Worm (Caenorhabditis elegans) whole organism, early embryonic: ENCODE data around the gene dcar-1.
"Not testable (repeated sequence)": the region's sequence is repeated elsewhere in the genome, so short reads cannot be mapped to it uniquely, and the experiment has no call there.

Experiments used
- B0310.2 ChIP-seq: sonication (generic microtip); optimal IDR thresholded peaks from 2 replicates; lab custom pipeline; 2016; ENCODE audit warnings: mild to moderate bottlenecking, missing genetic modification characterization, missing compliant biosample characterization
- F13C5.2 ChIP-seq: sonication (generic microtip); optimal IDR thresholded peaks from 2 replicates; lab custom pipeline; 2017; ENCODE audit warnings: mild to moderate bottlenecking, missing genetic modification characterization, inconsistent platforms, missing compliant biosample characterization
- aly-1 ChIP-seq: sonication (generic microtip); optimal IDR thresholded peaks from 2 replicates; lab custom pipeline; 2016; ENCODE audit warnings: missing genetic modification characterization, missing compliant biosample characterization
- ama-1 ChIP-seq: fragments of 150-350 bp; optimal IDR thresholded peaks from 2 replicates; lab custom pipeline; 2014
- ceh-13 ChIP-seq: fragments of 200-800 bp; sonication (Bioruptor generic); optimal IDR thresholded peaks from 2 replicates; lab custom pipeline; 2018; ENCODE audit warnings: mild to moderate bottlenecking, missing genetic modification characterization, missing compliant biosample characterization
- ceh-36 ChIP-seq: sonication (generic microtip); optimal IDR thresholded peaks from 2 replicates; lab custom pipeline; 2016; ENCODE audit warnings: missing genetic modification characterization, inconsistent platforms, missing compliant biosample characterization
- ets-7 ChIP-seq: sonication (generic microtip); optimal IDR thresholded peaks from 2 replicates; lab custom pipeline; 2016; ENCODE audit warnings: missing genotype, missing genetic modification characterization, missing compliant biosample characterization
- flt-1 ChIP-seq: fragments of 200-800 bp; sonication (Bioruptor generic); IDR thresholded peaks from 2 replicates; pipeline ENCODE4 v1.3.6; 2022; ENCODE audit warnings: missing genetic modification characterization, missing compliant biosample characterization
- hmbx-1 ChIP-seq: sonication (generic microtip); optimal IDR thresholded peaks from 2 replicates; lab custom pipeline; 2016; ENCODE audit warnings: mild to moderate bottlenecking, missing genetic modification characterization, missing compliant biosample characterization
- hmg-4 ChIP-seq: fragments of 200-800 bp; sonication (Bioruptor generic); optimal IDR thresholded peaks from 2 replicates; lab custom pipeline; 2018; ENCODE audit warnings: mild to moderate bottlenecking, missing genetic modification characterization, missing compliant biosample characterization
- hnd-1 ChIP-seq: sonication (generic microtip); optimal IDR thresholded peaks from 2 replicates; lab custom pipeline; 2016; ENCODE audit warnings: missing genetic modification characterization, missing compliant biosample characterization
- pes-1 ChIP-seq: fragments of 200-800 bp; sonication (Bioruptor generic); IDR thresholded peaks from 2 replicates; pipeline ENCODE4 v1.3.6; 2022; ENCODE audit warnings: missing genetic modification reagents, missing genetic modification characterization, missing compliant biosample characterization
- scrt-1 ChIP-seq: fragments of 200-800 bp; sonication (Bioruptor generic); IDR thresholded peaks from 2 replicates; pipeline ENCODE4 v1.3.6; 2022; ENCODE audit warnings: missing genetic modification characterization, missing compliant biosample characterization
- sea-1 ChIP-seq: fragments of 200-800 bp; sonication (Bioruptor generic); conservative IDR thresholded peaks from 2 replicates; pipeline ENCODE4 v1.3.6; 2022; ENCODE audit warnings: missing genetic modification characterization, missing compliant biosample characterization
- tbx-11 ChIP-seq: fragments of 200-800 bp; sonication (Bioruptor generic); IDR thresholded peaks from 2 replicates; pipeline ENCODE4 v1.3.6; 2022; ENCODE audit warnings: missing genetic modification characterization, missing compliant biosample characterization
- tbx-37 ChIP-seq: fragments of 200-800 bp; sonication (Bioruptor generic); conservative IDR thresholded peaks from 2 replicates; pipeline ENCODE4 v1.3.6; 2022; ENCODE audit warnings: missing genetic modification reagents, missing genetic modification characterization, missing compliant biosample characterization
- tra-4 ChIP-seq: sonication (generic microtip); optimal IDR thresholded peaks from 2 replicates; lab custom pipeline; 2017; ENCODE audit warnings: missing genetic modification characterization, missing compliant biosample characterization

dcar-1 gene

ce11 chrV:17910019-17910418 is at the start of gene dcar-1:
Gene dcar-1, plus strand, starts transcription at chrV:17910319.
- TF ChIP-seq scrt-1 (no peak), aly-1 (no peak), pes-1 (GFP tag; lab: Robert Waterston, UW) (no peak), sea-1 (GFP tag; lab: Robert Waterston, UW) (no peak), hmbx-1 (tag; lab: Kevin White, UChicago) (no peak), flt-1 (no peak), tbx-11 (GFP tag; lab: Robert Waterston, UW) (no peak), hnd-1 (tag; lab: Kevin White, UChicago) (no peak)

DNA sequence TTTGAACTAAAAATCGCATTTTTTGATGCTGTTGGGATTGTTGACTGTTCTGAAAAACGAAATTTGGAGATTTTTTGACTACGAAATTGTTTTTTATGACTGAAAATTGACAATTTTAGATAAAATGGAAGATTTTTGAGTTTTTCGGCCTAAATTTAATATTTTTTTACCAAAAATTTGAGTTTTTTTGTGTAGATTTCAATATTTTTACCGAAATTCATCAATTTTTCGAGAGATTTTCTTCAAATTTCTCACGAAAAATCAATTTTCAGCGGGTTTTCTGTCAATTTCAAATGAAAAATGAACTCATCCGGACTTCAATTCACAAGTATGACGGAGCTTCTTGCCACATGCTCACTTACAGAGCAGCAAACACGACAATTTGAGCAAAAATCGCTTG is 44.8 kb upstream of the dcar-1 start, which contains the start of gene Y59A8A.8:
Y59A8A.8 (plus strand) TSS at position 301 of the 400 bp plus-strand sequence.
- TF ChIP-seq F13C5.2; ama-1 (lab: Kevin White, UChicago); ceh-36: not testable (repeated sequence)

DNA sequence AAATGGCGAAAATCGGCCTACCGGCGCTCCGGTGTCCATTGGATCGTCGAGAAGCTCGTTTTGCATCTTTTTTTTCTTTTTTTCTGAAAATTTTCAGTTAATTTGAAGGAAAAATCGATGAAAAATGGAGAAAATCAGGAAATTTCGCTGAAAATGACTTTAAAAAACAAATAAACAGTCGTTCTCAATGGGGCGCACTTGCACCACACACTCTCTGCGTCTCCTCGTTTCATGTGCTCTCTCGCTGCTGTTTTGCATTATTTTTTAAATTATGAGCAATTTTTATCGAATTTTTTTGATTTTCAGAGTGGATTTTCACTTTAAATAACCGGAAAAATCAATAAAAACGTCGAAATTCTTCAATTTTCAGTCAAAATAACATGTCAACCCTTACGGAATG is 39.5 kb upstream of the dcar-1 start, which contains the start of gene csn-1:
csn-1 (minus strand) TSS at position 83 of the 400 bp plus-strand sequence.
- TF ChIP-seq sea-1 (GFP tag; lab: Robert Waterston, UW): no peak

DNA sequence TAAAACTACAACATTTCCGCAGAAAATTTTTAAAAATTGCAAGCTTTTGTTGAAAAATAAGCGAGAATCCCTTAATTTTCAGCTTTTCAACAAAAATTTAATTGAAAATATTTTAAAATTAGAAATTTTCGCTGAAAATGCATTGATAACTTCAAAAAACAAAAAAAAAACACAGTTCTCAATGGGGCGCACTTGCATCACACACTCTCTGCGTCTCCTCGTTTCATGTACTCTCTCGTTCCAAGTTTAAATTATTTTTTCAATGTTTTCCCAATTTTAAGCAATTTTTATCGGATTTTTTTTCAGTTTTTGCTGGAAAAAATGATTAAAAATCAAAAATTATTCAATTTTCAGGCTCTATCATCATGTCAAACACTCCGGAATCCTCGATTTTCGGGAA is 39.1 kb upstream of the dcar-1 start, which contains the start of gene phf-14:
phf-14 (plus strand) TSS at position 345 of the 400 bp plus-strand sequence.
- TF ChIP-seq pes-1 (GFP tag; lab: Robert Waterston, UW) (no peak), tbx-11 (GFP tag; lab: Robert Waterston, UW) (no peak), aly-1 (no peak), ceh-13 (GFP tag; lab: Kevin White, UChicago) (no peak), F13C5.2 (peak; percentile 43)

- TF ChIP-seq ceh-13 (GFP tag; lab: Kevin White, UChicago): no peak
- TF ChIP-seq pes-1 (GFP tag; lab: Robert Waterston, UW): no peak
- no peak for TF ChIP-seq tbx-37
- no peak for TF ChIP-seq flt-1
- TF ChIP-seq F13C5.2: no peak
- TF ChIP-seq tbx-11 (GFP tag; lab: Robert Waterston, UW): no peak
- no peak for TF ChIP-seq tra-4
- no peak for TF ChIP-seq ama-1 (lab: Kevin White, UChicago)
- no peak for TF ChIP-seq ets-7 (tag; lab: Kevin White, UChicago)
- no peak for TF ChIP-seq hmbx-1 (tag; lab: Kevin White, UChicago)
- no peak for TF ChIP-seq ceh-36
- no peak for TF ChIP-seq B0310.2
- TF ChIP-seq sea-1 (GFP tag; lab: Robert Waterston, UW): no peak
- TF ChIP-seq hmg-4 (GFP tag; lab: Kevin White, UChicago): no peak
These were observed 21.2 kb upstream of the dcar-1 start, which contains the start of gene C06H5.6 for ce11 chrV:17888939-17889338. Gene C06H5.6, minus strand, starts transcription at chrV:17888984.

ce11 chrV:17891317-17891716 is 18.8 kb upstream of the dcar-1 start:
- TF ChIP-seq ceh-36 (no peak), tbx-37 (no peak), ama-1 (lab: Kevin White, UChicago) (no peak), hmbx-1 (tag; lab: Kevin White, UChicago) (no peak), ets-7 (tag; lab: Kevin White, UChicago) (no peak)

DNA sequence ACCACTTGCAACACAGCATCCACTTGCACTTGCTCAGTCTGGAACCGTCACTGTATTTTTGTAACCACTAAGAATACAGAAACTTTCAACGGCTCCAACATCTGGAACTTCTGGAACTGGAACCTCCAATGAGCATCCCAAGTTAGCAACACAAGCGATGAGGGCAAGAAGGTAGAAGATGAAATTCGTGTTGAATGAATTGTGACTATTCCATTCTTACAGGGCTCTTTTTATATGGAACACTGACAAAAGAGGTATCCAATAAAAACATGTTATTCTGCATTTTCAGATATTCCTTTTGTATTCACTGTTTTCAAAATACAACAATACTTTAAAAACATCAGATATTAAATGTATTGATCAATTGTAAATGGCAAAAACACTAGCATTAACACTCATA is 16.2 kb upstream of the dcar-1 start, which contains the start of gene C06H5.11:
C06H5.11 (minus strand) TSS at position 101 of the 400 bp plus-strand sequence.
- TF ChIP-seq tbx-11 (GFP tag; lab: Robert Waterston, UW); ceh-36; tra-4: not testable (repeated sequence)

DNA sequence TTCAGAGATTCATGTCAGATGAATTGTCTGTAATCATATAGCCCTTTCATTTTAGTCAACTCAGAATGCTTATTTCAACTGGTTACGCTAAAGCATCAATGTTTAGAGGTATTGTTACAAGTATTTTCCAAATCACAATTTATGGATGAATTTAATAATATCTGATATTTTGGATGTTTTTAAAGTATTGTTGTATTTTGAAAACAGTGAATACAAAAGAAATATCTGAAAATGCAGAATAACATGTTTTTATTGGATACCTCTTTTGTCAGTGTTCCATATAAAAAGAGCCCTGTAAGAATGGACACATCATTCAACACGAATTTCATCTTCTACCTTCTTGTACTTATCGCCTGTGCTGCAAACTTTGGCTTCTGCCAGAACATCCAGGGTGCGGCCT is 15.6 kb upstream of the dcar-1 start, which contains the start of gene C06H5.12:
C06H5.12 (plus strand) TSS at position 301 of the 400 bp plus-strand sequence.
- not testable (repeated sequence) for TF ChIP-seq flt-1; sea-1 (GFP tag; lab: Robert Waterston, UW); tra-4

DNA sequence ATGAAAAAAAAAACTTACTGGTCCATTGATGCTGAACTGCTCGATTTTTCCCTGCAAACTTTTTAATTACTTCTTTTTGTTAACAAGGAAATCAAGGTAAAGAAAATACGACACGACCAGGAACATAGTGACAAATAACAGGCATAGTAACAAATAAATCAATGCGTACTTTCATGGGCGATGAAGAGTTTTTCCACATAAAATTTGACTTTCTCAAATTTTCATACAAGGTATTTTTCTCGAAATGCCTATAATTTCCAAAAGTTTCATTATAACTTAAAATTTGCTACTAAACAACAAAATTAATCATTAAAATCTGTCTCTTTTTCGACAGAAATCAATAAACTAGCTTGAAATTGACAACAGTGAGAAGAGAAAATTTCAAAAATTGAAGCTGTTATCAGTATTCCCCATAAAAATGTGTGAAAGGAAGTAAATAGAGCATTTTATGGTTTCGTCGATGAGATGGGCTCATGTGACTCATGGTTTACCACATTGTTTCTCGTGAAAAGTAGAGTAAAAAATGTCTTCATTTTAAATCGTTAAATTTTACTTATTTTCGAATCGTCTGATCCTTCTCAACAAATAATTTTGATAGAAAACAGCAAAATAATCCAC is 13.3 kb upstream of the dcar-1 start, which contains the start of gene fbxa-156:
fbxa-156 (minus strand) TSS at position 51 of the 618 bp plus-strand sequence.
- no peak for TF ChIP-seq scrt-1
- TF ChIP-seq F13C5.2: no peak
- TF ChIP-seq aly-1: no peak
- TF ChIP-seq B0310.2: no peak
- TF ChIP-seq flt-1: no peak
- no peak for TF ChIP-seq ets-7 (tag; lab: Kevin White, UChicago)
- TF ChIP-seq hmg-4 (GFP tag; lab: Kevin White, UChicago): no peak
- TF ChIP-seq ceh-36: no peak
- no peak for TF ChIP-seq tbx-11 (GFP tag; lab: Robert Waterston, UW)
- TF ChIP-seq pes-1 (GFP tag; lab: Robert Waterston, UW): no peak
- no peak for TF ChIP-seq tbx-37
- no peak for TF ChIP-seq hmbx-1 (tag; lab: Kevin White, UChicago)
- TF ChIP-seq hnd-1 (tag; lab: Kevin White, UChicago): no peak
- TF ChIP-seq ceh-13 (GFP tag; lab: Kevin White, UChicago): no peak
- TF ChIP-seq ama-1 (lab: Kevin White, UChicago): no peak
- no peak for TF ChIP-seq sea-1 (GFP tag; lab: Robert Waterston, UW)
- no peak for TF ChIP-seq tra-4
